In genomic region chr3R:19321457-19322172, dm6 we compare ENCODE assay signal across 2 fruit fly cellular contexts.
TF ChIP-seq lines count a peak whose summit lies in the region.

No protein-coding gene starts in this region.

TF ChIP-seq in whole organism, embryonic, 481 proteins besides CTCF, POLR2A, EP300 and RAD21 (continued from another document):
- TF ChIP-seq CG9215 (GFP tag; IDR thresholded peaks at IDR 0.05; lab: Robert Waterston, UW) (no peak), CG10147 (GFP tag; optimal IDR thresholded peaks at IDR 0.05; lab: Kevin White, UChicago) (no peak), CG3995 (GFP tag; optimal IDR thresholded peaks at IDR 0.05; lab: Kevin White, UChicago) (peak; percentile 23), dmrt11E (tag; optimal IDR thresholded peaks at IDR 0.05; lab: Kevin White, UChicago) (peak; percentile 1), CG11247 (GFP tag; IDR thresholded peaks at IDR 0.05; lab: Robert Waterston, UW) (peak; percentile 53; the same call in 1 of the 2 replicates), nom (GFP tag; optimal IDR thresholded peaks at IDR 0.05; lab: Kevin White, UChicago) (peak; percentile 98), CG3163 (GFP tag; optimal IDR thresholded peaks at IDR 0.05; lab: Kevin White, UChicago) (peak; percentile 71), GATAe (GFP tag; conservative IDR thresholded peaks at IDR 0.05; lab: Robert Waterston, UW) (no peak), MESR4 (GFP tag; optimal IDR thresholded peaks at IDR 0.05; lab: Kevin White, UChicago) (no peak), Gsc (GFP tag; IDR thresholded peaks at IDR 0.05; lab: Robert Waterston, UW) (no peak), D (optimal IDR thresholded peaks at IDR 0.05; lab: Kevin White, UChicago) (peak; percentile 61), D (GFP tag; optimal IDR thresholded peaks at IDR 0.05; lab: Kevin White, UChicago) (no peak), Dip2 (GFP tag; IDR thresholded peaks at IDR 0.05; lab: Robert Waterston, UW) (no peak), Kr (GFP tag; optimal IDR thresholded peaks at IDR 0.05; lab: Kevin White, UChicago) (peak; percentile 50), CG6813 (GFP tag; optimal IDR thresholded peaks at IDR 0.05; lab: Kevin White, UChicago) (no peak), NfI (GFP tag; optimal IDR thresholded peaks at IDR 0.05; lab: Kevin White, UChicago) (no peak), Adf1 (GFP tag; IDR thresholded peaks at IDR 0.05; lab: Robert Waterston, UW) (peak; percentile 86), emc (GFP tag; optimal IDR thresholded peaks at IDR 0.05; lab: Kevin White, UChicago) (no peak), Blimp-1 (GFP tag; optimal IDR thresholded peaks at IDR 0.05; lab: Kevin White, UChicago) (peak; percentile 59), sqz (GFP tag; optimal IDR thresholded peaks at IDR 0.05; lab: Kevin White, UChicago) (peak; percentile 85), run (tag; optimal IDR thresholded peaks at IDR 0.05; lab: Kevin White, UChicago) (no peak), vvl (GFP tag; IDR thresholded peaks at IDR 0.05; lab: Robert Waterston, UW) (0 out of 2 replicates have a peak, but pooled peaks have one; percentile 25), unc-4 (GFP tag; IDR thresholded peaks at IDR 0.05; lab: Robert Waterston, UW; ENCODE audit: partially characterized antibody) (peak; percentile 49), CG31224 (GFP tag; IDR thresholded peaks at IDR 0.05; lab: Robert Waterston, UW) (no peak), pum (GFP tag; optimal IDR thresholded peaks at IDR 0.05; lab: Kevin White, UChicago) (no peak), nerfin-2 (GFP tag; IDR thresholded peaks at IDR 0.05; lab: Robert Waterston, UW; ENCODE audit: partially characterized antibody) (no peak), vnd (GFP tag; IDR thresholded peaks at IDR 0.05; lab: Robert Waterston, UW; ENCODE audit: partially characterized antibody) (no peak), CG12391 (tag; optimal IDR thresholded peaks at IDR 0.05; lab: Kevin White, UChicago) (peak; percentile 21), row (GFP tag; IDR thresholded peaks at IDR 0.05; lab: Robert Waterston, UW) (0 out of 3 replicates have a peak, but pooled peaks have one; percentile 18), gem (tag; optimal IDR thresholded peaks at IDR 0.05; lab: Kevin White, UChicago) (peak; percentile 51), slou (GFP tag; optimal IDR thresholded peaks at IDR 0.05; lab: Kevin White, UChicago) (no peak), Ptx1 (GFP tag; IDR thresholded peaks at IDR 0.05; lab: Robert Waterston, UW) (no peak), so (GFP tag; IDR thresholded peaks at IDR 0.05; lab: Robert Waterston, UW) (0 out of 3 replicates have a peak, but pooled peaks have one; percentile 33), CG18262 (tag; optimal IDR thresholded peaks at IDR 0.05; lab: Kevin White, UChicago) (peak; percentile 41), CG13287 (GFP tag; IDR thresholded peaks at IDR 0.05; lab: Robert Waterston, UW; ENCODE audit: partially characterized antibody) (0 out of 2 replicates have a peak, but pooled peaks have one; percentile 47), HLH3B (GFP tag; IDR thresholded peaks at IDR 0.05; lab: Robert Waterston, UW) (no peak), yki (optimal IDR thresholded peaks at IDR 0.05; lab: Kevin White, UChicago) (peak; percentile 85), CG34224 (GFP tag; IDR thresholded peaks at IDR 0.05; lab: Robert Waterston, UW; ENCODE audit: partially characterized antibody) (peak; percentile 52; the same call in 1 of the 3 replicates), hth (optimal IDR thresholded peaks at IDR 0.05; lab: Kevin White, UChicago) (no peak), jumu (GFP tag; optimal IDR thresholded peaks at IDR 0.05; lab: Kevin White, UChicago) (no peak), usp (GFP tag; optimal IDR thresholded peaks at IDR 0.05; lab: Kevin White, UChicago) (no peak), Drgx (GFP tag; IDR thresholded peaks at IDR 0.05; lab: Robert Waterston, UW) (peak; percentile 64), onecut (GFP tag; IDR thresholded peaks at IDR 0.05; lab: Robert Waterston, UW) (no peak), CG17385 (GFP tag; optimal IDR thresholded peaks at IDR 0.05; lab: Kevin White, UChicago) (peak; percentile 32), sna (GFP tag; IDR thresholded peaks at IDR 0.05; lab: Robert Waterston, UW; ENCODE audit: partially characterized antibody) (peak; percentile 63; the same call in 1 of the 2 replicates), zen2 (GFP tag; IDR thresholded peaks at IDR 0.05; lab: Robert Waterston, UW; ENCODE audit: partially characterized antibody) (peak; percentile 59; the same call in 2 of the 3 replicates), CG9797 (GFP tag; optimal IDR thresholded peaks at IDR 0.05; lab: Kevin White, UChicago) (no peak), C15 (GFP tag; IDR thresholded peaks at IDR 0.05; lab: Robert Waterston, UW) (no peak), sim (GFP tag; IDR thresholded peaks at IDR 0.05; lab: Robert Waterston, UW) (no peak), Dll (GFP tag; IDR thresholded peaks at IDR 0.05; lab: Robert Waterston, UW; ENCODE audit: partially characterized antibody) (peak; percentile 62; the same call in 2 of the 4 replicates), pzg (GFP tag; optimal IDR thresholded peaks at IDR 0.05; lab: Kevin White, UChicago) (no peak), CkIIα-i1 (GFP tag; IDR thresholded peaks at IDR 0.05; lab: Robert Waterston, UW) (no peak), fd3F (GFP tag; optimal IDR thresholded peaks at IDR 0.05; lab: Kevin White, UChicago) (no peak), CG17912 (GFP tag; optimal IDR thresholded peaks at IDR 0.05; lab: Kevin White, UChicago) (no peak), CG30431 (GFP tag; optimal IDR thresholded peaks at IDR 0.05; lab: Kevin White, UChicago) (no peak), hb (GFP tag; IDR thresholded peaks at IDR 0.05; lab: Robert Waterston, UW; ENCODE audit: partially characterized antibody) (no peak), CG7839 (tag; optimal IDR thresholded peaks at IDR 0.05; lab: Kevin White, UChicago) (peak; percentile 7), nau (GFP tag; optimal IDR thresholded peaks at IDR 0.05; lab: Kevin White, UChicago) (no peak), pros (GFP tag; optimal IDR thresholded peaks at IDR 0.05; lab: Kevin White, UChicago) (peak; percentile 62), CG7987 (GFP tag; optimal IDR thresholded peaks at IDR 0.05; lab: Kevin White, UChicago) (no peak), nerfin-1 (tag; optimal IDR thresholded peaks at IDR 0.05; lab: Kevin White, UChicago) (no peak), sens (GFP tag; lab: Kevin White, UChicago) (peak; percentile 62), Ssrp (tag; optimal IDR thresholded peaks at IDR 0.05; lab: Kevin White, UChicago) (peak; percentile 3), lmd (GFP tag; IDR thresholded peaks at IDR 0.05; lab: Robert Waterston, UW) (no peak)
TF ChIP-seq in whole organism, embryonic: peak in this region for 55.

TF ChIP-seq in whole organism, prepupa, 60 proteins besides CTCF, POLR2A, EP300 and RAD21 (continued from another document):
- TF ChIP-seq CG6792 (GFP tag; optimal IDR thresholded peaks at IDR 0.05; lab: Kevin White, UChicago) (peak; percentile 9), fkh (GFP tag; optimal IDR thresholded peaks at IDR 0.05; lab: Kevin White, UChicago) (peak; percentile 0), CG6854 (GFP tag; optimal IDR thresholded peaks at IDR 0.05; lab: Kevin White, UChicago) (peak; percentile 74), Sox14 (GFP tag; optimal IDR thresholded peaks at IDR 0.05; lab: Kevin White, UChicago) (peak; percentile 29), topi (GFP tag; optimal IDR thresholded peaks at IDR 0.05; lab: Kevin White, UChicago) (peak; percentile 10), cyc (GFP tag; optimal IDR thresholded peaks at IDR 0.05; lab: Kevin White, UChicago) (peak; percentile 5), CG3919 (GFP tag; optimal IDR thresholded peaks at IDR 0.05; lab: Kevin White, UChicago) (peak; percentile 25), CG16779 (tag; optimal IDR thresholded peaks at IDR 0.05; lab: Kevin White, UChicago) (peak; percentile 71)
